Worm (Caenorhabditis elegans) whole organism, mixed stage, embryonic: ENCODE results near the gene D1086.3.

ENCODE experiments used
- blmp-1 ChIP-seq: fragments of 150-350 bp; optimal IDR thresholded peaks from 2 replicates; lab custom pipeline; 2014; ENCODE audit warnings: missing biosample characterization, missing genetic modification characterization
- ceh-39 ChIP-seq: fragments of 150-350 bp; optimal IDR thresholded peaks from 2 replicates; lab custom pipeline; 2014; ENCODE audit warnings: missing biosample characterization, missing genetic modification characterization
- ceh-43 ChIP-seq: fragments of 200-800 bp; sonication (Bioruptor generic); optimal IDR thresholded peaks from 2 replicates; lab custom pipeline; 2018; ENCODE audit warnings: mild to moderate bottlenecking, missing genetic modification characterization, moderate library complexity, missing compliant biosample characterization
- ces-1 ChIP-seq: fragments of 150-350 bp; optimal IDR thresholded peaks from 2 replicates; lab custom pipeline; 2014; ENCODE audit warnings: missing biosample characterization, missing genetic modification reagents, missing genetic modification characterization
- drap-1 ChIP-seq: fragments of 200-800 bp; sonication (Bioruptor generic); optimal IDR thresholded peaks from 3 replicates; lab custom pipeline; 2018; ENCODE audit warnings: mild to moderate bottlenecking, missing genetic modification characterization, missing compliant biosample characterization
- elt-1 ChIP-seq: sonication (generic microtip); optimal IDR thresholded peaks from 2 replicates; lab custom pipeline; 2017; ENCODE audit warnings: missing genetic modification characterization, mild to moderate bottlenecking, missing compliant biosample characterization, antibody characterized with exemption, moderate library complexity, borderline replicate concordance; ENCODE audit not compliant: insufficient read depth
- elt-3 ChIP-seq: fragments of 150-350 bp; optimal IDR thresholded peaks from 2 replicates; lab custom pipeline; 2014; ENCODE audit warnings: missing biosample characterization, missing genetic modification characterization
- flh-1 ChIP-seq: fragments of 200-800 bp; sonication (Bioruptor generic); optimal IDR thresholded peaks from 2 replicates; lab custom pipeline; 2018; ENCODE audit warnings: mild to moderate bottlenecking, missing genetic modification characterization, moderate library complexity, missing compliant biosample characterization
- hlh-1 ChIP-seq: fragments of 150-350 bp; optimal IDR thresholded peaks from 2 replicates; lab custom pipeline; 2014; ENCODE audit warnings: missing biosample characterization, missing genetic modification reagents, missing genetic modification characterization
- lin-13 ChIP-seq: fragments of 150-350 bp; optimal IDR thresholded peaks from 2 replicates; lab custom pipeline; 2014; ENCODE audit warnings: missing biosample characterization, missing genetic modification characterization
- lin-32 ChIP-seq: fragments of 200-800 bp; sonication (Bioruptor generic); optimal IDR thresholded peaks from 2 replicates; lab custom pipeline; 2018; ENCODE audit warnings: mild to moderate bottlenecking, missing genetic modification characterization, missing compliant biosample characterization
- mep-1 ChIP-seq: fragments of 150-350 bp; optimal IDR thresholded peaks from 2 replicates; lab custom pipeline; 2017; ENCODE audit warnings: missing biosample characterization, missing genetic modification reagents, missing genetic modification characterization, inconsistent platforms
- mls-2 ChIP-seq: sonication (generic microtip); optimal IDR thresholded peaks from 2 replicates; lab custom pipeline; 2016; ENCODE audit warnings: mild to moderate bottlenecking, missing genetic modification characterization, moderate library complexity, missing compliant biosample characterization
- nhr-12 ChIP-seq: fragments of 150-350 bp; optimal IDR thresholded peaks from 2 replicates; lab custom pipeline; 2014; ENCODE audit warnings: missing biosample characterization, missing genetic modification characterization
- nhr-2 ChIP-seq: fragments of 150-350 bp; optimal IDR thresholded peaks from 2 replicates; lab custom pipeline; 2014; ENCODE audit warnings: missing biosample characterization, missing genetic modification characterization
- nhr-237 ChIP-seq: fragments of 150-350 bp; optimal IDR thresholded peaks from 2 replicates; lab custom pipeline; 2014; ENCODE audit warnings: missing biosample characterization, missing genetic modification characterization
- nhr-76 ChIP-seq: sonication (generic microtip); optimal IDR thresholded peaks from 2 replicates; lab custom pipeline; 2017; ENCODE audit warnings: missing biosample characterization, missing genetic modification characterization
- pha-4 ChIP-seq: fragments of 150-350 bp; optimal IDR thresholded peaks from 2 replicates; lab custom pipeline; 2018; ENCODE audit warnings: missing biosample characterization, missing genetic modification reagents, missing genetic modification characterization
- sem-2 ChIP-seq: fragments of 200-800 bp; sonication (Bioruptor generic); optimal IDR thresholded peaks from 2 replicates; lab custom pipeline; 2018; ENCODE audit warnings: mild to moderate bottlenecking, missing genetic modification characterization, missing compliant biosample characterization
- snpc-4 ChIP-seq: fragments of 150-350 bp; optimal IDR thresholded peaks from 2 replicates; lab custom pipeline; 2014; ENCODE audit warnings: missing biosample characterization, missing genetic modification characterization
- sptf-1 ChIP-seq: sonication (generic microtip); optimal IDR thresholded peaks from 2 replicates; lab custom pipeline; 2017; ENCODE audit warnings: mild to moderate bottlenecking, missing genetic modification characterization, moderate library complexity, missing compliant biosample characterization
- tbx-8 ChIP-seq: fragments of 200-800 bp; sonication (Bioruptor generic); optimal IDR thresholded peaks from 2 replicates; lab custom pipeline; 2018; ENCODE audit warnings: mild to moderate bottlenecking, missing genetic modification characterization, moderate library complexity, missing compliant biosample characterization
- unc-120 ChIP-seq: sonication (generic microtip); optimal IDR thresholded peaks from 2 replicates; lab custom pipeline; 2017; ENCODE audit warnings: missing genetic modification characterization, missing compliant biosample characterization; ENCODE audit not compliant: poor library complexity, severe bottlenecking
- unc-39 ChIP-seq: fragments of 150-350 bp; optimal IDR thresholded peaks from 2 replicates; lab custom pipeline; 2014; ENCODE audit warnings: missing biosample characterization, missing genetic modification characterization
- unc-62 ChIP-seq: fragments of 150-350 bp; optimal IDR thresholded peaks from 2 replicates; lab custom pipeline; 2014; ENCODE audit warnings: missing biosample characterization, missing genetic modification reagents, missing genetic modification characterization
- zip-8 ChIP-seq: fragments of 150-350 bp; optimal IDR thresholded peaks from 2 replicates; lab custom pipeline; 2014; ENCODE audit warnings: missing biosample characterization, missing genetic modification characterization
- ztf-11 ChIP-seq: fragments of 150-350 bp; optimal IDR thresholded peaks from 2 replicates; lab custom pipeline; 2014; ENCODE audit warnings: missing biosample characterization, missing genetic modification characterization

The D1086.3 gene

ce11 chrV:14107511-14107910 is 14.9 kb downstream of the D1086.3 start, which contains the start of gene H39E23.3:
Gene H39E23.3, plus strand, starts transcription at chrV:14107811.
- no peak for TF ChIP-seq hlh-1
- no peak for TF ChIP-seq sptf-1 (tag; lab: Kevin White, UChicago)
- no peak for TF ChIP-seq zip-8 (tag; lab: Kevin White, UChicago)
- no peak for TF ChIP-seq ceh-39 (tag; lab: Kevin White, UChicago)
- no peak for TF ChIP-seq mep-1 (tag; lab: Kevin White, UChicago)
- no peak for TF ChIP-seq nhr-12 (tag; lab: Kevin White, UChicago)
- TF ChIP-seq blmp-1 (tag; lab: Kevin White, UChicago): no peak
- no peak for TF ChIP-seq flh-1 (GFP tag; lab: Kevin White, UChicago)
- TF ChIP-seq nhr-237 (tag; lab: Kevin White, UChicago): no peak
- TF ChIP-seq, all 35 proteins: peak for 0

ce11 chrV:14110042-14110441 is 17.4 kb downstream of the D1086.3 start, which contains the start of gene H39E23.2:
Gene H39E23.2, plus strand, starts transcription at chrV:14110342.
- no peak for TF ChIP-seq unc-62 (GFP tag; lab: Kevin White, UChicago)
- TF ChIP-seq hlh-1: no peak
- no peak for TF ChIP-seq elt-3 (tag; lab: Kevin White, UChicago)
- TF ChIP-seq nhr-76 (tag; lab: Kevin White, UChicago): no peak
- no peak for TF ChIP-seq nhr-2 (tag; lab: Kevin White, UChicago)
- no peak for TF ChIP-seq tbx-8 (GFP tag; lab: Kevin White, UChicago)
- TF ChIP-seq nhr-237 (tag; lab: Kevin White, UChicago): no peak
- TF ChIP-seq elt-1: no peak
- TF ChIP-seq nhr-12 (tag; lab: Kevin White, UChicago): no peak
- no peak for TF ChIP-seq unc-39 (tag; lab: Kevin White, UChicago)
- TF ChIP-seq sem-2 (GFP tag; lab: Kevin White, UChicago): no peak
- TF ChIP-seq blmp-1 (tag; lab: Kevin White, UChicago): no peak
- TF ChIP-seq ceh-43 (GFP tag; lab: Kevin White, UChicago): no peak
- no peak for TF ChIP-seq ztf-11
- TF ChIP-seq lin-32 (GFP tag; lab: Kevin White, UChicago): no peak
- no peak for TF ChIP-seq snpc-4 (tag; lab: Kevin White, UChicago)
- TF ChIP-seq, all 35 proteins: peak for 0

ce11 chrV:14120674-14121073 is 28.1 kb downstream of the D1086.3 start:
- TF ChIP-seq mls-2 (tag; lab: Kevin White, UChicago): no peak
- TF ChIP-seq unc-62 (GFP tag; lab: Kevin White, UChicago): no peak
- no peak for TF ChIP-seq nhr-237 (tag; lab: Kevin White, UChicago)
- no peak for TF ChIP-seq nhr-2 (tag; lab: Kevin White, UChicago)

ce11 chrV:14123176-14123575 is 30.6 kb downstream of the D1086.3 start:
- TF ChIP-seq zip-8 (tag; lab: Kevin White, UChicago) (no peak), nhr-12 (tag; lab: Kevin White, UChicago) (no peak), drap-1 (GFP tag; lab: Kevin White, UChicago) (no peak), unc-120 (tag; lab: Kevin White, UChicago) (no peak), elt-3 (tag; lab: Kevin White, UChicago) (no peak), lin-13 (tag; lab: Kevin White, UChicago) (no peak), hlh-1 (no peak), unc-39 (tag; lab: Kevin White, UChicago) (no peak), ztf-11 (no peak), pha-4 (no peak)

ce11 chrV:14126341-14126924 is 33.8 kb downstream of the D1086.3 start:
- TF ChIP-seq ces-1 (peak; percentile 58), nhr-237 (tag; lab: Kevin White, UChicago) (no peak)
- TF ChIP-seq, all 35 proteins: peak for 1

- TF ChIP-seq unc-120 (tag; lab: Kevin White, UChicago) (no peak), snpc-4 (tag; lab: Kevin White, UChicago) (no peak), ces-1 (peak; percentile 80)
Measured at ce11 chrV:14127834-14128233, 35.2 kb downstream of the D1086.3 start.
